Fruit fly (Drosophila melanogaster) whole organism, embryonic: ENCODE measurements around the gene CG14286.

Experiments
- ATbp ChIP-seq: fragments of 200-800 bp; sonication (Bioruptor generic); optimal IDR thresholded peaks from 2 replicates; lab custom pipeline; 2017; ENCODE audit warnings: missing biosample characterization, mild to moderate bottlenecking, missing genetic modification characterization, missing genetic modification reagents
- Atf-2 ChIP-seq: fragments of 200-800 bp; sonication (Bioruptor generic); optimal IDR thresholded peaks from 2 replicates; lab custom pipeline; 2016; ENCODE audit warnings: missing biosample characterization, missing genetic modification characterization
- CG1024 ChIP-seq: fragments of 200-800 bp; sonication (Bioruptor generic); IDR thresholded peaks from 2 replicates; pipeline ENCODE4 v1.3.6; 2022; ENCODE audit warnings: missing biosample characterization, missing genetic modification characterization
- CG10462 ChIP-seq: fragments of 200-800 bp; sonication (Bioruptor generic); optimal IDR thresholded peaks from 2 replicates; lab custom pipeline; 2016; ENCODE audit warnings: missing biosample characterization, missing genetic modification characterization
- CG10565 ChIP-seq: fragments of 200-800 bp; sonication (Bioruptor generic); optimal IDR thresholded peaks from 3 replicates; lab custom pipeline; 2016; ENCODE audit warnings: missing biosample characterization, mild to moderate bottlenecking, missing genetic modification characterization
- CG11723 ChIP-seq: fragments of 200-800 bp; sonication (Bioruptor generic); optimal IDR thresholded peaks from 2 replicates; lab custom pipeline; 2017; ENCODE audit warnings: missing biosample characterization, mild to moderate bottlenecking, missing genetic modification characterization
- CG12659 ChIP-seq: fragments of 200-800 bp; sonication (Bioruptor generic); optimal IDR thresholded peaks from 3 replicates; lab custom pipeline; 2017; ENCODE audit warnings: mild to moderate bottlenecking, missing biosample characterization, missing genetic modification reagents, missing genetic modification characterization
- CG13287 ChIP-seq: fragments of 200-800 bp; sonication (Bioruptor generic); IDR thresholded peaks from 2 replicates; pipeline ENCODE4 v1.3.6; 2022; ENCODE audit warnings: missing biosample characterization, missing genetic modification characterization; ENCODE audit not compliant: partially characterized antibody
- CG17359 ChIP-seq: fragments of 200-800 bp; sonication (Bioruptor generic); optimal IDR thresholded peaks from 3 replicates; lab custom pipeline; 2018; ENCODE audit warnings: missing biosample characterization, mild to moderate bottlenecking, missing genetic modification characterization, moderate library complexity
- CG17385 ChIP-seq: fragments of 200-800 bp; sonication (Bioruptor generic); optimal IDR thresholded peaks from 3 replicates; lab custom pipeline; 2018; ENCODE audit warnings: missing biosample characterization, mild to moderate bottlenecking, missing genetic modification characterization
- CG17568 ChIP-seq: fragments of 200-800 bp; sonication (Bioruptor generic); optimal IDR thresholded peaks from 2 replicates; lab custom pipeline; 2018; ENCODE audit warnings: missing biosample characterization, mild to moderate bottlenecking, missing genetic modification characterization, moderate library complexity
- CG1832 ChIP-seq: fragments of 200-800 bp; sonication (Bioruptor generic); optimal IDR thresholded peaks from 2 replicates; lab custom pipeline; 2017; ENCODE audit warnings: missing biosample characterization, mild to moderate bottlenecking, missing genetic modification characterization, inconsistent platforms
- CG18476 ChIP-seq: fragments of 200-800 bp; sonication (Bioruptor generic); optimal IDR thresholded peaks from 2 replicates; lab custom pipeline; 2016; ENCODE audit warnings: missing biosample characterization, mild to moderate bottlenecking, missing genetic modification characterization
- CG2120 ChIP-seq: fragments of 200-800 bp; sonication (Bioruptor generic); optimal IDR thresholded peaks from 3 replicates; lab custom pipeline; 2016; ENCODE audit warnings: missing biosample characterization, missing genetic modification characterization
- CG2875 ChIP-seq: fragments of 200-800 bp; sonication (Bioruptor generic); optimal IDR thresholded peaks from 2 replicates; lab custom pipeline; 2017; ENCODE audit warnings: missing biosample characterization, mild to moderate bottlenecking, missing genetic modification characterization, missing genetic modification reagents
- CG30020 ChIP-seq: fragments of 200-800 bp; optimal IDR thresholded peaks from 2 replicates; lab custom pipeline; 2019; ENCODE audit warnings: missing biosample characterization, mild to moderate bottlenecking, missing genetic modification characterization, moderate library complexity
- CG32532 ChIP-seq: fragments of 200-800 bp; sonication (Bioruptor generic); IDR thresholded peaks from 2 replicates; pipeline ENCODE4 v1.3.6; 2022; ENCODE audit warnings: missing biosample characterization, missing genetic modification characterization
- CG4854 ChIP-seq: fragments of 200-800 bp; sonication (Bioruptor generic); optimal IDR thresholded peaks from 2 replicates; lab custom pipeline; 2016; ENCODE audit warnings: missing biosample characterization, missing genetic modification characterization, inconsistent platforms
- CG6254 ChIP-seq: fragments of 200-800 bp; sonication (Bioruptor generic); optimal IDR thresholded peaks from 3 replicates; lab custom pipeline; 2017; ENCODE audit warnings: mild to moderate bottlenecking, missing biosample characterization, missing genetic modification reagents, missing genetic modification characterization
- CG6683 ChIP-seq: fragments of 200-800 bp; sonication (Bioruptor generic); optimal IDR thresholded peaks from 2 replicates; lab custom pipeline; 2017; ENCODE audit warnings: missing biosample characterization, mild to moderate bottlenecking, missing genetic modification characterization, missing genetic modification reagents
- CG6813 ChIP-seq: fragments of 200-800 bp; sonication (Bioruptor generic); optimal IDR thresholded peaks from 2 replicates; lab custom pipeline; 2017; ENCODE audit warnings: missing biosample characterization, missing genetic modification characterization, mild to moderate bottlenecking, moderate library complexity, missing genetic modification reagents
- CG7357 ChIP-seq: fragments of 200-800 bp; sonication (Bioruptor generic); IDR thresholded peaks from 3 replicates; pipeline ENCODE4 v1.3.6; 2022; ENCODE audit warnings: missing biosample characterization, missing genetic modification characterization
- CG9876 ChIP-seq: fragments of 200-800 bp; sonication (Bioruptor generic); optimal IDR thresholded peaks from 2 replicates; lab custom pipeline; 2016; ENCODE audit warnings: missing biosample characterization, missing genetic modification characterization
- Camta ChIP-seq: fragments of 200-800 bp; sonication (Bioruptor generic); optimal IDR thresholded peaks from 2 replicates; lab custom pipeline; 2016; ENCODE audit warnings: missing biosample characterization, missing genetic modification characterization
- CrebB ChIP-seq: fragments of 200-800 bp; sonication (Bioruptor generic); optimal IDR thresholded peaks from 3 replicates; lab custom pipeline; 2018; ENCODE audit warnings: missing biosample characterization, mild to moderate bottlenecking, missing genetic modification characterization
- HLH4C ChIP-seq: fragments of 200-800 bp; sonication (Bioruptor generic); IDR thresholded peaks from 3 replicates; pipeline ENCODE4 v1.3.6; 2022; ENCODE audit warnings: missing biosample characterization, missing genetic modification characterization; ENCODE audit not compliant: partially characterized antibody
- MESR4 ChIP-seq: fragments of 200-800 bp; sonication (Bioruptor generic); optimal IDR thresholded peaks from 2 replicates; lab custom pipeline; 2018; ENCODE audit warnings: missing biosample characterization, mild to moderate bottlenecking, missing genetic modification characterization, moderate library complexity
- MTF-1 ChIP-seq: fragments of 200-800 bp; sonication (Bioruptor generic); optimal IDR thresholded peaks from 2 replicates; lab custom pipeline; 2018; ENCODE audit warnings: missing biosample characterization, mild to moderate bottlenecking, missing genetic modification characterization, borderline replicate concordance
- Sin3A ChIP-seq: fragments of >200 bp; optimal IDR thresholded peaks from 2 replicates; lab custom pipeline; 2018
- Spps ChIP-seq: fragments of 200-800 bp; sonication (Bioruptor generic); optimal IDR thresholded peaks from 2 replicates; lab custom pipeline; 2018; ENCODE audit warnings: missing biosample characterization, mild to moderate bottlenecking, missing genetic modification characterization
- Sry-δ ChIP-seq: fragments of 200-800 bp; sonication (Bioruptor generic); optimal IDR thresholded peaks from 2 replicates; lab custom pipeline; 2016; ENCODE audit warnings: missing biosample characterization, missing genetic modification characterization
- ap ChIP-seq: fragments of 200-800 bp; sonication (Bioruptor generic); IDR thresholded peaks from 2 replicates; pipeline ENCODE4 v1.3.6; 2022; ENCODE audit warnings: missing biosample characterization, missing genetic modification characterization
- cas ChIP-seq: fragments of 200-800 bp; sonication (Bioruptor generic); IDR thresholded peaks from 2 replicates; pipeline ENCODE4 v1.3.6; 2022; ENCODE audit warnings: missing biosample characterization, missing genetic modification characterization
- crp ChIP-seq, 2 experiments: fragments of 200-800 bp; sonication (Bioruptor generic); optimal IDR thresholded peaks; 2 replicates in 1 of 2; 3 replicates in 1 of 2; lab custom pipeline; 2017; ENCODE audit warnings: missing biosample characterization in 2 of 2, missing genetic modification characterization in 2 of 2, mild to moderate bottlenecking in 1 of 2, moderate library complexity in 1 of 2
- ems ChIP-seq: fragments of 200-800 bp; sonication (Bioruptor generic); optimal IDR thresholded peaks from 3 replicates; lab custom pipeline; 2016; ENCODE audit warnings: missing biosample characterization, missing genetic modification characterization
- en ChIP-seq: fragments of 200-800 bp; sonication (Bioruptor generic); optimal IDR thresholded peaks from 2 replicates; lab custom pipeline; 2016; ENCODE audit warnings: missing biosample characterization, missing genetic modification characterization
- eve ChIP-seq, 2 experiments: fragments of >200 bp; optimal IDR thresholded peaks; 2 replicates each; lab custom pipeline; 2017; ENCODE audit warnings: missing biosample characterization in 2 of 2, missing genetic modification characterization in 2 of 2
- fd64A ChIP-seq: fragments of 200-800 bp; sonication (Bioruptor generic); optimal IDR thresholded peaks from 3 replicates; lab custom pipeline; 2018; ENCODE audit warnings: missing biosample characterization, mild to moderate bottlenecking, missing genetic modification characterization
- fd96Cb ChIP-seq: fragments of 200-800 bp; sonication (Bioruptor generic); optimal IDR thresholded peaks from 2 replicates; lab custom pipeline; 2018; ENCODE audit warnings: missing biosample characterization, mild to moderate bottlenecking, missing genetic modification characterization, moderate library complexity
- jigr1 ChIP-seq: fragments of 200-800 bp; sonication (Bioruptor generic); IDR thresholded peaks from 3 replicates; pipeline ENCODE4 v1.3.6; 2022; ENCODE audit warnings: missing biosample characterization, missing genetic modification characterization
- kay ChIP-seq: fragments of 200-800 bp; sonication (Bioruptor generic); optimal IDR thresholded peaks from 2 replicates; lab custom pipeline; 2016; ENCODE audit warnings: missing biosample characterization, missing genetic modification characterization
- knrl ChIP-seq: fragments of 200-800 bp; sonication (Bioruptor generic); IDR thresholded peaks from 3 replicates; pipeline ENCODE4 v1.3.6; 2022; ENCODE audit warnings: missing biosample characterization, missing genetic modification characterization; ENCODE audit not compliant: partially characterized antibody
- lmd ChIP-seq: fragments of 200-800 bp; sonication (Bioruptor generic); IDR thresholded peaks from 2 replicates; pipeline ENCODE4 v1.3.6; 2022; ENCODE audit warnings: missing biosample characterization, missing genetic modification characterization
- luna ChIP-seq: fragments of 200-800 bp; sonication (Bioruptor generic); optimal IDR thresholded peaks from 2 replicates; lab custom pipeline; 2016; ENCODE audit warnings: missing biosample characterization, missing genetic modification characterization
- nerfin-2 ChIP-seq: fragments of 200-800 bp; sonication (Bioruptor generic); IDR thresholded peaks from 2 replicates; pipeline ENCODE4 v1.3.6; 2022; ENCODE audit warnings: missing biosample characterization, missing genetic modification characterization; ENCODE audit not compliant: partially characterized antibody
- phol ChIP-seq: fragments of 200-800 bp; sonication (Bioruptor generic); optimal IDR thresholded peaks from 3 replicates; lab custom pipeline; 2018; ENCODE audit warnings: missing biosample characterization, mild to moderate bottlenecking, missing genetic modification characterization, moderate library complexity
- sisA ChIP-seq: fragments of 200-800 bp; sonication (Bioruptor generic); IDR thresholded peaks from 2 replicates; pipeline ENCODE4 v1.3.6; 2022; ENCODE audit warnings: missing biosample characterization, missing genetic modification characterization
- vvl ChIP-seq: fragments of 200-800 bp; sonication (Bioruptor generic); IDR thresholded peaks from 2 replicates; pipeline ENCODE4 v1.3.6; 2022; ENCODE audit warnings: missing biosample characterization, missing genetic modification characterization

The CG14286 gene

DNA sequence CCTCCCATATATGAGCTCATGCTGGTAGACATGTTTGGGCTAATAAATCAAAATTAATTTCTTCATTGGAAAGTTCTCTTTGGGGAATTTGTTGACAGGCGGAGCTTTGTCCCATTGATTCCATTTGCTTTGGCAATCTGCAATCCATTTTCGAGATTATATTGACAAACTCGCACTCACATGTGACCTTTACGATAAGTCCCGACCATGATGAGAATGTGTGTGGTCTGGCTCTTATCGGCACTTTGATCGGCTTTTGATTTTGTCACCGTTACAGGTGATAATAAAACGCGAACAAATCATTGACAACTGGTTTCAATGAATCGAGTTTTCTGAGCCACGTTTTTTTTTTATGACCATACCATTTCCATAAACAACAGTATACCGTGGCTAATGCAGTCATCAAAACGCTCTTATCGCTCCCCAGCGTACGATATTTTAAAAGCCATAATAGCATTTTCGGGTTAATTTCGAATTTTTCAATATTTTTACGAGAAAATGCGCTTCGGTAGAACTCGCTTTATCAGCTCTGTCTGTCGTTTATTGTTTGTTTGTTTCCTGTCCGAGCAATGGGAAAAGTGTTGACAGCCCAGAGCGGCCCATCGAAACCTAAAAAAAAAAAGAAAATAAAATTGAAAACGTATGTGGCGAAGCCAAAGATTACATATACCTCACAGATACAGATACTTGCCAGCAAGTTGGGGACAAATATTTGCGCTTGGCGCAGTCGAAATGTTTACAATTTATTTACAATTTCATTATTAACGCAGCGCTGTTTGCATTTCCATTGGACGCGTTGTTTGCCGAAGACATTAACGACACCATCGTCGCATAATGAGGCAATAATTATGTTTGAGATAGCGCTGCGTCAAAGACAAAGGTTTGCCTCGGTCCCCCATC is 26.3 kb upstream of the CG14286 start (continued):
- TF ChIP-seq lmd (GFP tag; lab: Robert Waterston, UW) (no peak), CG32532 (GFP tag; lab: Robert Waterston, UW) (no peak), jigr1 (GFP tag; lab: Robert Waterston, UW) (no peak), eve (GFP tag; optimal IDR thresholded peaks at IDR 0.05; lab: Kevin White, UChicago) (peak in 1 of 2 experiments; percentile 78), Sry-δ (GFP tag; lab: Kevin White, UChicago) (no peak), Spps (tag; lab: Kevin White, UChicago) (peak; percentile 57), MESR4 (GFP tag; lab: Kevin White, UChicago) (peak; percentile 39), CG9876 (GFP tag; lab: Kevin White, UChicago) (peak; percentile 5), CG18476 (GFP tag; lab: Kevin White, UChicago) (no peak), CG2875 (GFP tag; lab: Kevin White, UChicago) (peak; percentile 95), Atf-2 (GFP tag; lab: Kevin White, UChicago) (peak; percentile 73), fd64A (GFP tag; lab: Kevin White, UChicago) (peak; percentile 90), CG17359 (tag; lab: Kevin White, UChicago) (peak; percentile 65), CG7357 (GFP tag; lab: Robert Waterston, UW) (no peak), Camta (GFP tag; lab: Kevin White, UChicago) (no peak), MTF-1 (GFP tag; lab: Kevin White, UChicago) (peak; percentile 85), CG6254 (peak; percentile 78), HLH4C (GFP tag; lab: Robert Waterston, UW) (no peak), CG1024 (GFP tag; lab: Robert Waterston, UW) (peak; percentile 55; the same call in 1 of the 2 replicates), CG12659 (GFP tag; lab: Kevin White, UChicago) (peak; percentile 63), CG13287 (GFP tag; lab: Robert Waterston, UW) (no peak), CG10462 (GFP tag; lab: Kevin White, UChicago) (peak; percentile 83), crp (GFP tag; optimal IDR thresholded peaks at IDR 0.05; lab: Kevin White, UChicago) (peak in 1 of 2 experiments; percentile 49), CG1832 (GFP tag; lab: Kevin White, UChicago) (no peak), cas (GFP tag; lab: Robert Waterston, UW) (no peak), CG6813 (peak; percentile 79), CG10565 (GFP tag; lab: Kevin White, UChicago) (no peak), fd96Cb (tag; lab: Kevin White, UChicago) (no peak), CG30020 (peak; percentile 19), ems (GFP tag; lab: Kevin White, UChicago) (no peak), nerfin-2 (GFP tag; lab: Robert Waterston, UW) (no peak), knrl (GFP tag; lab: Robert Waterston, UW) (no peak), CG17568 (GFP tag; lab: Kevin White, UChicago) (peak; percentile 95), CG11723 (peak; percentile 93), vvl (peak; percentile 14; the same call in 1 of the 2 replicates), en (GFP tag; lab: Kevin White, UChicago) (peak; percentile 41), ATbp (GFP tag; lab: Kevin White, UChicago) (peak; percentile 98), sisA (GFP tag; lab: Robert Waterston, UW) (no peak), ap (GFP tag; lab: Robert Waterston, UW) (peak; percentile 55), CG4854 (GFP tag; lab: Kevin White, UChicago) (peak; percentile 5), CG17385 (GFP tag; lab: Kevin White, UChicago) (peak; percentile 69), CG2120 (GFP tag; lab: Kevin White, UChicago) (no peak), luna (GFP tag; lab: Kevin White, UChicago) (no peak), CG6683 (GFP tag; lab: Kevin White, UChicago) (peak; percentile 17), Sin3A (no peak), phol (tag; lab: Kevin White, UChicago) (no peak), kay (GFP tag; lab: Kevin White, UChicago) (no peak), CrebB (tag; lab: Kevin White, UChicago) (peak; percentile 90)
